In genomic region chr2L:3587286-3587685, dm6 we compare ENCODE assay signal across 1 fruit fly cellular context.
TF ChIP-seq lines count a peak whose summit lies in the region.

No protein-coding gene starts in this region.

TF ChIP-seq in whole organism, embryonic, 481 proteins besides CTCF, POLR2A, EP300 and RAD21 (continued from another document):
- TF ChIP-seq Gug (GFP tag; IDR thresholded peaks at IDR 0.05; lab: Robert Waterston, UW) (no peak), CG10366 (GFP tag; IDR thresholded peaks at IDR 0.05; lab: Robert Waterston, UW) (peak; percentile 42), ara (GFP tag; IDR thresholded peaks at IDR 0.05; lab: Robert Waterston, UW) (peak; percentile 70), Ada2b (GFP tag; IDR thresholded peaks at IDR 0.05; lab: Robert Waterston, UW) (peak; percentile 48; the same call in 1 of the 2 replicates), CG8944 (GFP tag; optimal IDR thresholded peaks at IDR 0.05; lab: Kevin White, UChicago) (peak; percentile 25), Xbp1 (GFP tag; optimal IDR thresholded peaks at IDR 0.05; lab: Kevin White, UChicago) (peak; percentile 31), CG17361 (GFP tag; IDR thresholded peaks at IDR 0.05; lab: Robert Waterston, UW) (peak; percentile 64), CG9609 (GFP tag; optimal IDR thresholded peaks at IDR 0.05; lab: Kevin White, UChicago) (no peak), Jarid2 (GFP tag; optimal IDR thresholded peaks at IDR 0.05; lab: Kevin White, UChicago) (peak; percentile 28), CG16863 (GFP tag; optimal IDR thresholded peaks at IDR 0.05; lab: Kevin White, UChicago) (peak; percentile 24), CG7786 (GFP tag; optimal IDR thresholded peaks at IDR 0.05; lab: Kevin White, UChicago) (peak; percentile 4), sug (tag; optimal IDR thresholded peaks at IDR 0.05; lab: Kevin White, UChicago) (no peak), Doc3 (GFP tag; IDR thresholded peaks at IDR 0.05; lab: Robert Waterston, UW; ENCODE audit: partially characterized antibody) (no peak), lola (GFP tag; optimal IDR thresholded peaks at IDR 0.05; lab: Kevin White, UChicago) (peak in 1 of 3 experiments; percentile 74), D (optimal IDR thresholded peaks at IDR 0.05; lab: Kevin White, UChicago) (no peak), D (GFP tag; optimal IDR thresholded peaks at IDR 0.05; lab: Kevin White, UChicago) (peak; percentile 21), sisA (GFP tag; IDR thresholded peaks at IDR 0.05; lab: Robert Waterston, UW) (peak; percentile 38; the same call in 1 of the 2 replicates), CG6272 (GFP tag; IDR thresholded peaks at IDR 0.05; lab: Robert Waterston, UW) (no peak), CG7839 (tag; optimal IDR thresholded peaks at IDR 0.05; lab: Kevin White, UChicago) (peak; percentile 54), CG2712 (tag; optimal IDR thresholded peaks at IDR 0.05; lab: Kevin White, UChicago) (peak; percentile 74), pum (GFP tag; optimal IDR thresholded peaks at IDR 0.05; lab: Kevin White, UChicago) (peak; percentile 33), CG8924 (tag; optimal IDR thresholded peaks at IDR 0.05; lab: Kevin White, UChicago) (peak; percentile 39), CG7357 (GFP tag; IDR thresholded peaks at IDR 0.05; lab: Robert Waterston, UW) (peak; percentile 39; the same call in 1 of the 3 replicates), Trl (optimal IDR thresholded peaks at IDR 0.05; lab: Kevin White, UChicago) (no peak), Trl (GFP tag; optimal IDR thresholded peaks at IDR 0.05; lab: Kevin White, UChicago) (peak; percentile 15), tap (tag; optimal IDR thresholded peaks at IDR 0.05; lab: Kevin White, UChicago) (peak; percentile 1), CG9727 (GFP tag; optimal IDR thresholded peaks at IDR 0.05; lab: Kevin White, UChicago) (peak; percentile 53), CG31441 (GFP tag; IDR thresholded peaks at IDR 0.05; lab: Robert Waterston, UW) (peak; percentile 35; the same call in 1 of the 2 replicates), CG1647 (GFP tag; optimal IDR thresholded peaks at IDR 0.05; lab: Kevin White, UChicago) (no peak), gsb-n (tag; optimal IDR thresholded peaks at IDR 0.05; lab: Kevin White, UChicago) (peak; percentile 33), PHDP (tag; optimal IDR thresholded peaks at IDR 0.05; lab: Kevin White, UChicago) (peak; percentile 40), Hsf (GFP tag; optimal IDR thresholded peaks at IDR 0.05; lab: Kevin White, UChicago) (peak; percentile 7), CG11695 (GFP tag; IDR thresholded peaks at IDR 0.05; lab: Robert Waterston, UW) (peak; percentile 53; the same call in 1 of the 3 replicates), Spps (tag; optimal IDR thresholded peaks at IDR 0.05; lab: Kevin White, UChicago) (peak; percentile 48), CG11504 (tag; optimal IDR thresholded peaks at IDR 0.05; lab: Kevin White, UChicago) (peak; percentile 38), CG18262 (tag; optimal IDR thresholded peaks at IDR 0.05; lab: Kevin White, UChicago) (peak; percentile 70), Bdp1 (GFP tag; optimal IDR thresholded peaks at IDR 0.05; lab: Kevin White, UChicago) (no peak), CG32772 (GFP tag; IDR thresholded peaks at IDR 0.05; lab: Robert Waterston, UW) (peak; percentile 59), otp (GFP tag; IDR thresholded peaks at IDR 0.05; lab: Robert Waterston, UW) (no peak), bigmax (GFP tag; optimal IDR thresholded peaks at IDR 0.05; lab: Kevin White, UChicago) (no peak), ERR (GFP tag; optimal IDR thresholded peaks at IDR 0.05; lab: Kevin White, UChicago) (no peak), phol (tag; optimal IDR thresholded peaks at IDR 0.05; lab: Kevin White, UChicago) (peak; percentile 54), Chrac-16 (GFP tag; optimal IDR thresholded peaks at IDR 0.05; lab: Kevin White, UChicago) (peak; percentile 46), CG6689 (GFP tag; IDR thresholded peaks at IDR 0.05; lab: Robert Waterston, UW) (peak; percentile 56), Sox100B (GFP tag; optimal IDR thresholded peaks at IDR 0.05; lab: Kevin White, UChicago) (peak; percentile 26), lmd (GFP tag; IDR thresholded peaks at IDR 0.05; lab: Robert Waterston, UW) (peak; percentile 29; the same call in 1 of the 2 replicates), CG10654 (GFP tag; optimal IDR thresholded peaks at IDR 0.05; lab: Kevin White, UChicago) (peak; percentile 17), Hr3 (GFP tag; optimal IDR thresholded peaks at IDR 0.05; lab: Kevin White, UChicago) (peak; percentile 29), cas (GFP tag; IDR thresholded peaks at IDR 0.05; lab: Robert Waterston, UW) (no peak), CG13775 (GFP tag; optimal IDR thresholded peaks at IDR 0.05; lab: Kevin White, UChicago) (peak; percentile 40), jing (GFP tag; optimal IDR thresholded peaks at IDR 0.05; lab: Kevin White, UChicago) (peak; percentile 3), sens (GFP tag; lab: Kevin White, UChicago) (peak; percentile 86), NfI (GFP tag; optimal IDR thresholded peaks at IDR 0.05; lab: Kevin White, UChicago) (peak; percentile 11), D19A (tag; optimal IDR thresholded peaks at IDR 0.05; lab: Kevin White, UChicago) (peak; percentile 39), grau (tag; optimal IDR thresholded peaks at IDR 0.05; lab: Kevin White, UChicago) (peak; percentile 49), CG17829 (tag; optimal IDR thresholded peaks at IDR 0.05; lab: Kevin White, UChicago) (peak; percentile 57), gem (tag; optimal IDR thresholded peaks at IDR 0.05; lab: Kevin White, UChicago) (peak; percentile 77), CoRest (tag; optimal IDR thresholded peaks at IDR 0.05; lab: Kevin White, UChicago) (peak; percentile 37), E2f1 (GFP tag; IDR thresholded peaks at IDR 0.05; lab: Robert Waterston, UW) (0 out of 2 replicates have a peak, but pooled peaks have one; percentile 25), Sox102F (GFP tag; optimal IDR thresholded peaks at IDR 0.05; lab: Kevin White, UChicago) (peak; percentile 35), hkb (optimal IDR thresholded peaks at IDR 0.05; lab: Kevin White, UChicago) (no peak), hkb (GFP tag; IDR thresholded peaks at IDR 0.05; lab: Robert Waterston, UW) (peak; percentile 56; the same call in 1 of the 2 replicates), chn (GFP tag; optimal IDR thresholded peaks at IDR 0.05; lab: Kevin White, UChicago) (peak; percentile 17), CG1602 (GFP tag; optimal IDR thresholded peaks at IDR 0.05; lab: Kevin White, UChicago) (peak; percentile 26), CG10209 (GFP tag; optimal IDR thresholded peaks at IDR 0.05; lab: Kevin White, UChicago) (peak; percentile 35), CG1603 (tag; optimal IDR thresholded peaks at IDR 0.05; lab: Kevin White, UChicago) (peak; percentile 62), pnt (GFP tag; optimal IDR thresholded peaks at IDR 0.05; lab: Kevin White, UChicago) (peak; percentile 47), trem (tag; optimal IDR thresholded peaks at IDR 0.05; lab: Kevin White, UChicago) (peak; percentile 43), NC2β (GFP tag; optimal IDR thresholded peaks at IDR 0.05; lab: Kevin White, UChicago) (peak; percentile 22), CG33557 (GFP tag; optimal IDR thresholded peaks at IDR 0.05; lab: Kevin White, UChicago) (peak; percentile 74), bsh (GFP tag; optimal IDR thresholded peaks at IDR 0.05; lab: Kevin White, UChicago) (peak in 1 of 2 experiments; percentile 80), CG4820 (GFP tag; optimal IDR thresholded peaks at IDR 0.05; lab: Kevin White, UChicago) (peak; percentile 44), fd96Cb (tag; optimal IDR thresholded peaks at IDR 0.05; lab: Kevin White, UChicago) (peak; percentile 55), az2 (GFP tag; optimal IDR thresholded peaks at IDR 0.05; lab: Kevin White, UChicago) (peak; percentile 38), CG4424 (GFP tag; optimal IDR thresholded peaks at IDR 0.05; lab: Kevin White, UChicago) (peak; percentile 41), CG14014 (GFP tag; IDR thresholded peaks at IDR 0.05; lab: Robert Waterston, UW) (0 out of 2 replicates have a peak, but pooled peaks have one; percentile 15), ranshi (GFP tag; IDR thresholded peaks at IDR 0.05; lab: Robert Waterston, UW) (peak; percentile 58; the same call in 1 of the 2 replicates), MTF-1 (GFP tag; optimal IDR thresholded peaks at IDR 0.05; lab: Kevin White, UChicago; ENCODE audit: borderline replicate concordance) (peak; percentile 25), ATbp (GFP tag; optimal IDR thresholded peaks at IDR 0.05; lab: Kevin White, UChicago) (peak; percentile 43), org-1 (GFP tag; optimal IDR thresholded peaks at IDR 0.05; lab: Kevin White, UChicago) (peak; percentile 13), tio (GFP tag; optimal IDR thresholded peaks at IDR 0.05; lab: Kevin White, UChicago) (peak; percentile 7), CG15269 (tag; optimal IDR thresholded peaks at IDR 0.05; lab: Kevin White, UChicago) (peak; percentile 24), CG7556 (GFP tag; optimal IDR thresholded peaks at IDR 0.05; lab: Kevin White, UChicago) (peak; percentile 29), CG4730 (GFP tag; IDR thresholded peaks at IDR 0.05; lab: Robert Waterston, UW) (0 out of 2 replicates have a peak, but pooled peaks have one; percentile 12), Rfx (GFP tag; IDR thresholded peaks at IDR 0.05; lab: Robert Waterston, UW) (peak; percentile 28; the same call in 1 of the 2 replicates), cwo (GFP tag; optimal IDR thresholded peaks at IDR 0.05; lab: Kevin White, UChicago) (no peak), chm (GFP tag; IDR thresholded peaks at IDR 0.05; lab: Robert Waterston, UW) (peak; percentile 65; the same call in 1 of the 2 replicates), CG30403 (GFP tag; optimal IDR thresholded peaks at IDR 0.05; lab: Kevin White, UChicago) (peak; percentile 34), row (GFP tag; IDR thresholded peaks at IDR 0.05; lab: Robert Waterston, UW) (peak; percentile 64), tin (GFP tag; optimal IDR thresholded peaks at IDR 0.05; lab: Kevin White, UChicago) (peak; percentile 56), CG16815 (GFP tag; optimal IDR thresholded peaks at IDR 0.05; lab: Kevin White, UChicago) (peak; percentile 36), CG11093 (GFP tag; IDR thresholded peaks at IDR 0.05; lab: Robert Waterston, UW) (peak; percentile 59; the same call in 1 of the 3 replicates), Rx (GFP tag; IDR thresholded peaks at IDR 0.05; lab: Robert Waterston, UW) (peak; percentile 11; the same call in 1 of the 2 replicates), twi (tag; optimal IDR thresholded peaks at IDR 0.05; lab: Kevin White, UChicago) (peak; percentile 17), CG15601 (tag; optimal IDR thresholded peaks at IDR 0.05; lab: Kevin White, UChicago) (peak; percentile 52), Ssrp (tag; optimal IDR thresholded peaks at IDR 0.05; lab: Kevin White, UChicago) (peak; percentile 40), CG8359 (GFP tag; optimal IDR thresholded peaks at IDR 0.05; lab: Kevin White, UChicago; ENCODE audit: borderline replicate concordance) (no peak), CG6254 (GFP tag; optimal IDR thresholded peaks at IDR 0.05; lab: Kevin White, UChicago) (peak; percentile 8), fd102C (GFP tag; optimal IDR thresholded peaks at IDR 0.05; lab: Kevin White, UChicago) (no peak), CG2875 (GFP tag; optimal IDR thresholded peaks at IDR 0.05; lab: Kevin White, UChicago) (peak; percentile 46), ftz-f1 (GFP tag; optimal IDR thresholded peaks at IDR 0.05; lab: Kevin White, UChicago) (no peak), Nf-YC (tag; optimal IDR thresholded peaks at IDR 0.05; lab: Kevin White, UChicago) (no peak), CG10959 (GFP tag; IDR thresholded peaks at IDR 0.05; lab: Robert Waterston, UW) (peak; percentile 46; the same call in 1 of the 2 replicates), odd (GFP tag; optimal IDR thresholded peaks at IDR 0.05; lab: Kevin White, UChicago) (peak; percentile 21), CG8388 (GFP tag; optimal IDR thresholded peaks at IDR 0.05; lab: Kevin White, UChicago) (peak; percentile 47), shn (GFP tag; optimal IDR thresholded peaks at IDR 0.05; lab: Kevin White, UChicago) (peak; percentile 23)
TF ChIP-seq in whole organism, embryonic: peak in this region for 144.
